Worm (Caenorhabditis elegans) whole organism, L4 larva: Measurements from ENCODE around the gene Y73F4A.2.

Experiments
- F10B5.3 ChIP-seq: sonication (generic microtip); optimal IDR thresholded peaks from 2 replicates; lab custom pipeline; 2016; ENCODE audit warnings: mild to moderate bottlenecking, missing genetic modification characterization, missing compliant biosample characterization
- Y5F2A.4 ChIP-seq: fragments of 200-800 bp; sonication (Bioruptor generic); optimal IDR thresholded peaks from 2 replicates; lab custom pipeline; 2018; ENCODE audit warnings: mild to moderate bottlenecking, missing genetic modification characterization, missing compliant biosample characterization
- Y75B8A.6 ChIP-seq: fragments of 200-800 bp; sonication (Bioruptor generic); IDR thresholded peaks from 2 replicates; pipeline ENCODE4 v1.3.6; 2022; ENCODE audit warnings: missing genetic modification reagents, missing genetic modification characterization, missing compliant biosample characterization
- aly-2 ChIP-seq: sonication (generic microtip); optimal IDR thresholded peaks from 2 replicates; lab custom pipeline; 2018; ENCODE audit warnings: missing biosample characterization, missing genetic modification characterization
- ama-1 ChIP-seq: fragments of 150-350 bp; optimal IDR thresholded peaks from 2 replicates; lab custom pipeline; 2014; ENCODE audit warnings: inconsistent platforms, mixed read lengths
- ceh-28 ChIP-seq: fragments of 150-350 bp; optimal IDR thresholded peaks from 2 replicates; lab custom pipeline; 2014; ENCODE audit warnings: missing biosample characterization, missing genetic modification reagents, missing genetic modification characterization
- gei-8 ChIP-seq: fragments of 200-800 bp; sonication (Bioruptor generic); optimal IDR thresholded peaks from 2 replicates; lab custom pipeline; 2018; ENCODE audit warnings: mild to moderate bottlenecking, missing genetic modification characterization, missing compliant biosample characterization
- hlh-11 ChIP-seq: fragments of 200-800 bp; sonication (Bioruptor generic); optimal IDR thresholded peaks from 2 replicates; lab custom pipeline; 2018; ENCODE audit warnings: mild to moderate bottlenecking, missing genetic modification characterization, missing compliant biosample characterization
- nhr-25 ChIP-seq: sonication (generic microtip); optimal IDR thresholded peaks from 2 replicates; lab custom pipeline; 2017; ENCODE audit warnings: missing genetic modification characterization, mild to moderate bottlenecking, missing compliant biosample characterization, antibody characterized with exemption, moderate library complexity, borderline replicate concordance; ENCODE audit not compliant: insufficient read depth
- nhr-76 ChIP-seq: fragments of 150-350 bp; optimal IDR thresholded peaks from 2 replicates; lab custom pipeline; 2014; ENCODE audit warnings: missing biosample characterization, missing genetic modification characterization
- ztf-11 ChIP-seq: fragments of 150-350 bp; optimal IDR thresholded peaks from 2 replicates; lab custom pipeline; 2014; ENCODE audit warnings: missing biosample characterization, missing genetic modification characterization

- TF ChIP-seq aly-2 (tag; lab: Kevin White, UChicago) (no peak), hlh-11 (tag; lab: Kevin White, UChicago) (no peak), Y75B8A.6 (GFP tag; lab: Robert Waterston, UW) (no peak), F10B5.3 (tag; lab: Kevin White, UChicago) (no peak), ztf-11 (tag; lab: Kevin White, UChicago) (no peak), Y5F2A.4 (no peak), ama-1 (lab: Kevin White, UChicago) (no peak), nhr-25 (tag; lab: Kevin White, UChicago) (no peak), ceh-28 (tag; lab: Kevin White, UChicago) (no peak), gei-8 (no peak), nhr-76 (tag; lab: Kevin White, UChicago) (no peak)
Measured at ce11 chrIV:9051036-9051435, 7.9 kb upstream of the Y73F4A.2 start.
